Worm (Caenorhabditis elegans): ENCODE data around the gene srh-241.

The srh-241 gene

ce11 chrV:2892976-2893375, 23.6 kb upstream of the srh-241 start, which contains the start of gene srh-127:
Gene srh-127, plus strand, starts transcription at chrV:2893276.
- TF ChIP-seq F13C5.2 (tag; optimal IDR thresholded peaks at IDR 0.05) (no peak), tbx-37 (GFP tag; conservative IDR thresholded peaks at IDR 0.05) (no peak), ets-7 (tag; optimal IDR thresholded peaks at IDR 0.05) (no peak), tbx-11 (GFP tag; IDR thresholded peaks at IDR 0.05) (no peak), hnd-1 (tag; optimal IDR thresholded peaks at IDR 0.05) (no peak), hmg-4 (GFP tag; optimal IDR thresholded peaks at IDR 0.05) (no peak)

ce11 chrV:2891927-2892326, 22.5 kb upstream of the srh-241 start, which contains the start of gene F37B4.15:
Gene F37B4.15, plus strand, starts transcription at chrV:2892227.
- TF ChIP-seq tra-4 (tag; optimal IDR thresholded peaks at IDR 0.05) (no peak), ceh-13 (GFP tag; optimal IDR thresholded peaks at IDR 0.05) (no peak), aly-1 (tag; optimal IDR thresholded peaks at IDR 0.05) (no peak), B0310.2 (tag; optimal IDR thresholded peaks at IDR 0.05) (no peak), F13C5.2 (tag; optimal IDR thresholded peaks at IDR 0.05) (no peak), ceh-36 (tag; optimal IDR thresholded peaks at IDR 0.05) (no peak), ama-1 (optimal IDR thresholded peaks at IDR 0.05) (no peak), pes-1 (GFP tag; IDR thresholded peaks at IDR 0.05) (no peak), tbx-37 (GFP tag; conservative IDR thresholded peaks at IDR 0.05) (no peak), sea-1 (GFP tag; conservative IDR thresholded peaks at IDR 0.05) (no peak)

ce11 chrV:2888681-2889080, 19.3 kb upstream of the srh-241 start, which contains the start of gene srw-4:
Gene srw-4, minus strand, starts transcription at chrV:2888781.
- no peak for TF ChIP-seq scrt-1 (GFP tag; IDR thresholded peaks at IDR 0.05)
- TF ChIP-seq hmg-4 (GFP tag; optimal IDR thresholded peaks at IDR 0.05): no peak
- TF ChIP-seq tra-4 (tag; optimal IDR thresholded peaks at IDR 0.05): no peak
- no peak for TF ChIP-seq tbx-37 (GFP tag; conservative IDR thresholded peaks at IDR 0.05)
- TF ChIP-seq F13C5.2 (tag; optimal IDR thresholded peaks at IDR 0.05): no peak
- no peak for TF ChIP-seq flt-1 (GFP tag; IDR thresholded peaks at IDR 0.05)
- TF ChIP-seq B0310.2 (tag; optimal IDR thresholded peaks at IDR 0.05): no peak
- TF ChIP-seq ceh-13 (GFP tag; optimal IDR thresholded peaks at IDR 0.05): no peak
- TF ChIP-seq sea-1 (GFP tag; conservative IDR thresholded peaks at IDR 0.05): no peak
- TF ChIP-seq pes-1 (GFP tag; IDR thresholded peaks at IDR 0.05): no peak
- no peak for TF ChIP-seq hnd-1 (tag; optimal IDR thresholded peaks at IDR 0.05)
- TF ChIP-seq aly-1 (tag; optimal IDR thresholded peaks at IDR 0.05): no peak
- no peak for TF ChIP-seq ets-7 (tag; optimal IDR thresholded peaks at IDR 0.05)
- no peak for TF ChIP-seq tbx-11 (GFP tag; IDR thresholded peaks at IDR 0.05)
- TF ChIP-seq ceh-36 (tag; optimal IDR thresholded peaks at IDR 0.05): no peak
- no peak for TF ChIP-seq ama-1 (optimal IDR thresholded peaks at IDR 0.05)
- no peak for TF ChIP-seq hmbx-1 (tag; optimal IDR thresholded peaks at IDR 0.05)

ce11 chrV:2888265-2888664, 18.9 kb upstream of the srh-241 start:
- TF ChIP-seq ama-1 (optimal IDR thresholded peaks at IDR 0.05) (no peak), B0310.2 (tag; optimal IDR thresholded peaks at IDR 0.05) (no peak), sea-1 (GFP tag; conservative IDR thresholded peaks at IDR 0.05) (no peak), flt-1 (GFP tag; IDR thresholded peaks at IDR 0.05) (no peak), scrt-1 (GFP tag; IDR thresholded peaks at IDR 0.05) (no peak), pes-1 (GFP tag; IDR thresholded peaks at IDR 0.05) (no peak), ceh-36 (tag; optimal IDR thresholded peaks at IDR 0.05) (no peak), hnd-1 (tag; optimal IDR thresholded peaks at IDR 0.05) (no peak), tbx-37 (GFP tag; conservative IDR thresholded peaks at IDR 0.05) (no peak), hmg-4 (GFP tag; optimal IDR thresholded peaks at IDR 0.05) (no peak)

ce11 chrV:2884411-2884810, 15.0 kb upstream of the srh-241 start, which contains the start of gene sre-24:
Gene sre-24, plus strand, starts transcription at chrV:2884711.
- TF ChIP-seq tbx-37 (GFP tag; conservative IDR thresholded peaks at IDR 0.05): no peak
- no peak for TF ChIP-seq aly-1 (tag; optimal IDR thresholded peaks at IDR 0.05)
- TF ChIP-seq pes-1 (GFP tag; IDR thresholded peaks at IDR 0.05): no peak
- no peak for TF ChIP-seq hnd-1 (tag; optimal IDR thresholded peaks at IDR 0.05)
- TF ChIP-seq sea-1 (GFP tag; conservative IDR thresholded peaks at IDR 0.05): no peak
- TF ChIP-seq ceh-13 (GFP tag; optimal IDR thresholded peaks at IDR 0.05): no peak
- TF ChIP-seq tra-4 (tag; optimal IDR thresholded peaks at IDR 0.05): no peak
- no peak for TF ChIP-seq ama-1 (optimal IDR thresholded peaks at IDR 0.05)
- TF ChIP-seq flt-1 (GFP tag; IDR thresholded peaks at IDR 0.05): no peak
- TF ChIP-seq scrt-1 (GFP tag; IDR thresholded peaks at IDR 0.05): no peak
- no peak for TF ChIP-seq ets-7 (tag; optimal IDR thresholded peaks at IDR 0.05)
- no peak for TF ChIP-seq hmg-4 (GFP tag; optimal IDR thresholded peaks at IDR 0.05)
- no peak for TF ChIP-seq B0310.2 (tag; optimal IDR thresholded peaks at IDR 0.05)
- TF ChIP-seq hmbx-1 (tag; optimal IDR thresholded peaks at IDR 0.05): no peak
- TF ChIP-seq ceh-36 (tag; optimal IDR thresholded peaks at IDR 0.05): no peak

- TF ChIP-seq B0310.2 (tag; optimal IDR thresholded peaks at IDR 0.05): no peak
- TF ChIP-seq tra-4 (tag; optimal IDR thresholded peaks at IDR 0.05): no peak
- no peak for TF ChIP-seq flt-1 (GFP tag; IDR thresholded peaks at IDR 0.05)
- no peak for TF ChIP-seq scrt-1 (GFP tag; IDR thresholded peaks at IDR 0.05)
Measured at ce11 chrV:2883097-2883496, 13.7 kb upstream of the srh-241 start.

ce11 chrV:2881565-2881964, 12.2 kb upstream of the srh-241 start:
- TF ChIP-seq tbx-11 (GFP tag; IDR thresholded peaks at IDR 0.05) (no peak), flt-1 (GFP tag; IDR thresholded peaks at IDR 0.05) (no peak), ama-1 (optimal IDR thresholded peaks at IDR 0.05) (no peak), sea-1 (GFP tag; conservative IDR thresholded peaks at IDR 0.05) (no peak), hmbx-1 (tag; optimal IDR thresholded peaks at IDR 0.05) (no peak), aly-1 (tag; optimal IDR thresholded peaks at IDR 0.05) (no peak), scrt-1 (GFP tag; IDR thresholded peaks at IDR 0.05) (no peak), pes-1 (GFP tag; IDR thresholded peaks at IDR 0.05) (no peak), tra-4 (tag; optimal IDR thresholded peaks at IDR 0.05) (no peak), ets-7 (tag; optimal IDR thresholded peaks at IDR 0.05) (no peak), ceh-13 (GFP tag; optimal IDR thresholded peaks at IDR 0.05) (no peak), F13C5.2 (tag; optimal IDR thresholded peaks at IDR 0.05) (no peak)

- TF ChIP-seq pes-1 (GFP tag; IDR thresholded peaks at IDR 0.05) (no peak), tbx-11 (GFP tag; IDR thresholded peaks at IDR 0.05) (no peak), ama-1 (optimal IDR thresholded peaks at IDR 0.05) (no peak)
Measured at ce11 chrV:2881016-2881415, 11.6 kb upstream of the srh-241 start, which contains the start of gene ifc-1. Gene ifc-1, plus strand, starts transcription at chrV:2881393.

Data from whole organism, early embryonic.